Worm (Caenorhabditis elegans) whole organism, L3 larva: Measurements from ENCODE around the gene F08H9.3.

Experiments
- nhr-76 ChIP-seq: fragments of 150-350 bp; sonication (generic microtip); optimal IDR thresholded peaks from 5 replicates; lab custom pipeline; 2014; ENCODE audit warnings: missing biosample characterization, missing genetic modification characterization
- unc-62 ChIP-seq: fragments of 150-350 bp; sonication (generic microtip); optimal IDR thresholded peaks from 4 replicates; lab custom pipeline; 2014; ENCODE audit warnings: missing biosample characterization, missing genetic modification reagents, missing genetic modification characterization

- TF ChIP-seq nhr-76 (tag; lab: Kevin White, UChicago) (no peak), unc-62 (GFP tag; lab: Kevin White, UChicago) (no peak)
Observed at ce11 chrV:14423268-14423667, 39.9 kb downstream of the F08H9.3 start, which contains the start of gene rpoa-12.
